Worm (Caenorhabditis elegans) whole organism, L2 larva: ENCODE measurements around the gene atf-8.

Source experiments
- C34F6.9 ChIP-seq: fragments of 150-350 bp; optimal IDR thresholded peaks from 2 replicates; lab custom pipeline; 2014; ENCODE audit warnings: missing biosample characterization, missing genetic modification characterization
- F13H6.1 ChIP-seq: sonication (generic microtip); optimal IDR thresholded peaks from 2 replicates; lab custom pipeline; 2016; ENCODE audit warnings: missing genetic modification characterization, missing compliant biosample characterization
- R02D3.7 ChIP-seq: fragments of 150-350 bp; optimal IDR thresholded peaks from 2 replicates; lab custom pipeline; 2014; ENCODE audit warnings: missing biosample characterization, missing genetic modification characterization
- Y55F3AM.14 ChIP-seq: fragments of 200-800 bp; sonication (Bioruptor generic); optimal IDR thresholded peaks from 2 replicates; lab custom pipeline; 2018; ENCODE audit warnings: mild to moderate bottlenecking, missing genetic modification characterization, missing compliant biosample characterization
- ZK546.5 ChIP-seq: sonication (generic microtip); optimal IDR thresholded peaks from 2 replicates; lab custom pipeline; 2017; ENCODE audit warnings: missing biosample characterization, missing genetic modification characterization
- alr-1 ChIP-seq: fragments of 150-350 bp; optimal IDR thresholded peaks from 2 replicates; lab custom pipeline; 2014; ENCODE audit warnings: missing biosample characterization, missing genetic modification characterization
- aly-2 ChIP-seq: fragments of 150-350 bp; optimal IDR thresholded peaks from 2 replicates; lab custom pipeline; 2014; ENCODE audit warnings: missing biosample characterization, missing genetic modification characterization
- ama-1 ChIP-seq: fragments of 150-350 bp; optimal IDR thresholded peaks from 2 replicates; lab custom pipeline; 2018; ENCODE audit warnings: inconsistent platforms
- blmp-1 ChIP-seq: sonication (generic microtip); optimal IDR thresholded peaks from 2 replicates; lab custom pipeline; 2017; ENCODE audit warnings: missing genetic modification characterization, mild to moderate bottlenecking, missing compliant biosample characterization, antibody characterized with exemption, moderate library complexity; ENCODE audit not compliant: insufficient read depth
- ceh-16 ChIP-seq: fragments of 150-350 bp; optimal IDR thresholded peaks from 2 replicates; lab custom pipeline; 2014; ENCODE audit warnings: missing biosample characterization, missing genetic modification characterization
- ceh-82 ChIP-seq: fragments of 150-350 bp; optimal IDR thresholded peaks from 2 replicates; lab custom pipeline; 2014; ENCODE audit warnings: missing biosample characterization, missing genetic modification characterization
- crh-2 ChIP-seq: sonication (generic microtip); optimal IDR thresholded peaks from 2 replicates; lab custom pipeline; 2017; ENCODE audit warnings: missing biosample characterization, missing genetic modification characterization
- dmd-4 ChIP-seq: sonication (generic microtip); optimal IDR thresholded peaks from 2 replicates; lab custom pipeline; 2017; ENCODE audit warnings: missing biosample characterization, missing genetic modification characterization
- egl-27 ChIP-seq: sonication (generic microtip); optimal IDR thresholded peaks from 3 replicates; lab custom pipeline; 2017; ENCODE audit warnings: missing biosample characterization, missing genetic modification reagents, missing genetic modification characterization
- elt-1 ChIP-seq: fragments of 150-350 bp; optimal IDR thresholded peaks from 2 replicates; lab custom pipeline; 2014; ENCODE audit warnings: missing biosample characterization, missing genetic modification characterization
- elt-3 ChIP-seq: sonication (generic microtip); optimal IDR thresholded peaks from 2 replicates; lab custom pipeline; 2017; ENCODE audit warnings: missing biosample characterization, missing genetic modification characterization
- fos-1 ChIP-seq: fragments of 150-350 bp; optimal IDR thresholded peaks from 2 replicates; lab custom pipeline; 2014; ENCODE audit warnings: missing biosample characterization, missing genetic modification characterization
- gmeb-1 ChIP-seq: fragments of 150-350 bp; optimal IDR thresholded peaks from 2 replicates; lab custom pipeline; 2014; ENCODE audit warnings: missing biosample characterization, missing genetic modification characterization
- lin-11 ChIP-seq: fragments of 150-350 bp; sonication (generic microtip); optimal IDR thresholded peaks from 2 replicates; lab custom pipeline; 2014; ENCODE audit warnings: missing biosample characterization, missing genetic modification characterization, inconsistent platforms, mixed read lengths
- lin-13 ChIP-seq: fragments of 150-350 bp; optimal IDR thresholded peaks from 2 replicates; lab custom pipeline; 2014; ENCODE audit warnings: missing biosample characterization, missing genetic modification reagents, missing genetic modification characterization
- lin-39 ChIP-seq: fragments of 150-350 bp; optimal IDR thresholded peaks from 2 replicates; lab custom pipeline; 2014; ENCODE audit warnings: missing biosample characterization, missing genetic modification reagents, missing genetic modification characterization
- lsy-2 ChIP-seq, 2 experiments: fragments of 150-350 bp in 1 of 2; sonication (generic microtip) in 1 of 2; optimal IDR thresholded peaks; 2 replicates each; lab custom pipeline; 2014 to 2017; ENCODE audit warnings: missing biosample characterization in 2 of 2, missing genetic modification characterization in 2 of 2
- mab-5 ChIP-seq: fragments of 150-350 bp; optimal IDR thresholded peaks from 2 replicates; lab custom pipeline; 2014; ENCODE audit warnings: missing biosample characterization, missing genetic modification characterization
- mbf-1 ChIP-seq: sonication (generic microtip); optimal IDR thresholded peaks from 2 replicates; lab custom pipeline; 2017; ENCODE audit warnings: missing biosample characterization, missing genetic modification characterization
- mdl-1 ChIP-seq, 2 experiments: fragments of 150-350 bp in 1 of 2; sonication (generic microtip) in 1 of 2; optimal IDR thresholded peaks; 2 replicates each; lab custom pipeline; 2017; ENCODE audit warnings: missing biosample characterization in 2 of 2, missing genetic modification characterization in 2 of 2
- nhr-10 ChIP-seq: sonication (generic microtip); optimal IDR thresholded peaks from 2 replicates; lab custom pipeline; 2017; ENCODE audit warnings: missing biosample characterization, missing genetic modification characterization
- nhr-11 ChIP-seq: fragments of 150-350 bp; optimal IDR thresholded peaks from 2 replicates; lab custom pipeline; 2014; ENCODE audit warnings: missing biosample characterization, missing genetic modification characterization
- nhr-12 ChIP-seq: fragments of 150-350 bp; optimal IDR thresholded peaks from 2 replicates; lab custom pipeline; 2014; ENCODE audit warnings: missing biosample characterization, missing genetic modification characterization
- nhr-129 ChIP-seq: fragments of 150-350 bp; optimal IDR thresholded peaks from 2 replicates; lab custom pipeline; 2014; ENCODE audit warnings: missing biosample characterization, missing genetic modification characterization
- nhr-21 ChIP-seq: fragments of 150-350 bp; optimal IDR thresholded peaks from 2 replicates; lab custom pipeline; 2014; ENCODE audit warnings: missing biosample characterization, missing genetic modification characterization
- nhr-23 ChIP-seq: fragments of 150-350 bp; optimal IDR thresholded peaks from 2 replicates; lab custom pipeline; 2014; ENCODE audit warnings: missing biosample characterization, missing genetic modification reagents, missing genetic modification characterization
- nhr-237 ChIP-seq: fragments of 150-350 bp; optimal IDR thresholded peaks from 2 replicates; lab custom pipeline; 2014; ENCODE audit warnings: missing biosample characterization, missing genetic modification characterization
- nhr-25 ChIP-seq: fragments of 150-350 bp; sonication (generic microtip); optimal IDR thresholded peaks from 3 replicates; lab custom pipeline; 2014; ENCODE audit warnings: missing biosample characterization, missing genetic modification characterization
- nhr-6 ChIP-seq: fragments of 150-350 bp; optimal IDR thresholded peaks from 2 replicates; lab custom pipeline; 2014; ENCODE audit warnings: missing biosample characterization, missing genetic modification characterization
- nhr-77 ChIP-seq: fragments of 150-350 bp; optimal IDR thresholded peaks from 2 replicates; lab custom pipeline; 2014; ENCODE audit warnings: missing biosample characterization, missing genetic modification characterization
- peb-1 ChIP-seq: fragments of 150-350 bp; optimal IDR thresholded peaks from 2 replicates; lab custom pipeline; 2014; ENCODE audit warnings: missing biosample characterization, missing genetic modification characterization
- sem-4 ChIP-seq: fragments of 150-350 bp; optimal IDR thresholded peaks from 2 replicates; lab custom pipeline; 2014; ENCODE audit warnings: missing biosample characterization, missing genetic modification reagents, missing genetic modification characterization
- skn-1 ChIP-seq: sonication (generic microtip); optimal IDR thresholded peaks from 2 replicates; lab custom pipeline; 2017; ENCODE audit warnings: missing biosample characterization, missing genetic modification characterization
- sma-3 ChIP-seq: sonication (generic microtip); optimal IDR thresholded peaks from 2 replicates; lab custom pipeline; 2016; ENCODE audit warnings: missing genetic modification reagents, missing genetic modification characterization, missing compliant biosample characterization
- sma-9 ChIP-seq, 2 experiments: fragments of 150-350 bp in 1 of 2; sonication (generic microtip) in 1 of 2; optimal IDR thresholded peaks; 2 replicates each; lab custom pipeline; 2014 to 2016; ENCODE audit warnings: missing genetic modification characterization in 2 of 2, mild to moderate bottlenecking in 1 of 2, missing biosample characterization in 1 of 2, missing compliant biosample characterization in 1 of 2, missing genetic modification reagents in 1 of 2, moderate library complexity in 1 of 2
- snpc-4 ChIP-seq: fragments of 150-350 bp; optimal IDR thresholded peaks from 2 replicates; lab custom pipeline; 2014; ENCODE audit warnings: missing biosample characterization, missing genetic modification characterization
- unc-55 ChIP-seq: fragments of 150-350 bp; sonication (generic microtip); optimal IDR thresholded peaks from 3 replicates; lab custom pipeline; 2014; ENCODE audit warnings: missing biosample characterization, missing genetic modification reagents, missing genetic modification characterization
- zag-1 ChIP-seq: fragments of 150-350 bp; optimal IDR thresholded peaks from 2 replicates; lab custom pipeline; 2014; ENCODE audit warnings: missing biosample characterization, missing genetic modification characterization
- ztf-1 ChIP-seq: fragments of 200-800 bp; sonication (Bioruptor generic); conservative IDR thresholded peaks from 2 replicates; pipeline ENCODE4 v1.3.6; 2022; ENCODE audit warnings: missing genetic modification characterization, missing compliant biosample characterization
- ztf-11 ChIP-seq: sonication (generic microtip); optimal IDR thresholded peaks from 2 replicates; lab custom pipeline; 2017; ENCODE audit warnings: missing biosample characterization, missing genetic modification characterization
- ztf-4 ChIP-seq: fragments of 150-350 bp; optimal IDR thresholded peaks from 2 replicates; lab custom pipeline; 2014; ENCODE audit warnings: missing biosample characterization, missing genetic modification characterization

atf-8 gene

DNA sequence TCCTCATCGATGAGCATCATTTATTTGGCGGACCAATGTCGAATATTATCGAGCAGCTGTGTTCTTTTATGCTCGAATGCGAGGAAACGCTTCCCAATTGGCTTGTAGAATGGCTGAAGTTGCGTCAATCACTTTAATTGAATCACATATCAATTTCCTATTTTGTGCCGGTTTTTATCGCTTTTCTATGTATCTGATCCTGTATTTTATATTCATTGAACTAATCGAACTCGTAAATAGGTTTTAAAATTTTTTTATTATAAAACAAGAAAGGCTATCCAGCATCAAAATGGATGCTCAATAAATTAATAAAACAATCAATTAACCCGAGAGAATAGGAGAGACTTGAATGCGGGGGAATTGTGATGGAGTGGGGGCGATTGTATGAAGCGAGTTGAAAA is 6.7 kb upstream of the atf-8 start:
- TF ChIP-seq ztf-4 (tag; lab: Kevin White, UChicago) (no peak), lsy-2 (tag; optimal IDR thresholded peaks at IDR 0.05; lab: Kevin White, UChicago) (peak in 1 of 2 experiments; percentile 39), nhr-129 (tag; lab: Kevin White, UChicago) (no peak), unc-55 (no peak), nhr-77 (tag; lab: Kevin White, UChicago) (no peak), gmeb-1 (peak; percentile 28), nhr-12 (no peak), nhr-237 (tag; lab: Kevin White, UChicago) (no peak), ztf-11 (tag; lab: Kevin White, UChicago) (no peak), dmd-4 (tag; lab: Kevin White, UChicago) (no peak), lin-11 (tag; lab: Kevin White, UChicago) (no peak), nhr-10 (no peak), sma-9 (GFP tag; optimal IDR thresholded peaks at IDR 0.05; lab: Kevin White, UChicago) (peak; percentile 22), sma-9 (tag; optimal IDR thresholded peaks at IDR 0.05; lab: Kevin White, UChicago) (no peak), ceh-82 (tag; lab: Kevin White, UChicago) (no peak), mbf-1 (tag; lab: Kevin White, UChicago) (no peak), crh-2 (tag; lab: Kevin White, UChicago) (peak; percentile 51), nhr-21 (no peak), ZK546.5 (no peak), blmp-1 (tag; lab: Kevin White, UChicago) (no peak), R02D3.7 (tag; lab: Kevin White, UChicago) (no peak), nhr-11 (tag; lab: Kevin White, UChicago) (peak; percentile 4), Y55F3AM.14 (GFP tag; lab: Kevin White, UChicago) (no peak), nhr-6 (no peak), ama-1 (lab: Kevin White, UChicago) (peak; percentile 58), peb-1 (tag; lab: Kevin White, UChicago) (no peak), lin-13 (no peak)

DNA sequence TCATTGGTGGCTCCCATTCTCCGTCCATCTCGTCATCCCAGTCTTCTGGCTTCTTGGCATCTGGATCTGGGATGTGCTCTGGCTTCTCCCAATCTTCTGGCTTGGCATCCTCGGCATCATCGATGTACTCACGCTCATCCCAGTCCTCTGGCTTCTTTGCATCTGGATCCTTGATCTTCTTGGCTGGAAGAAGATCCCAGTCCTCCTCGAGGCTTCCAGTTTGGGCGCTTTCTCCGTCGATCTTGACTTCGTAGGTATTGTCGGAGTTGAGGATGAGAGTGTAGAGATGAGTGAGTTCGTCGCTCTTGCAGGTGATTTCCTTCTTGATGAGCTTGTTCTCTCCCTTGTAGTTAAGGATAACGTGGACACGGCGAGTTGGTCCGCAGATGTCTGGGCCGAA is 5.8 kb upstream of the atf-8 start:
- TF ChIP-seq dmd-4 (tag; lab: Kevin White, UChicago) = no peak
- TF ChIP-seq lsy-2 (tag; optimal IDR thresholded peaks at IDR 0.05; lab: Kevin White, UChicago) = no peak
- no peak for TF ChIP-seq sma-9 (GFP tag; optimal IDR thresholded peaks at IDR 0.05; lab: Kevin White, UChicago)
- TF ChIP-seq sma-9 (tag; optimal IDR thresholded peaks at IDR 0.05; lab: Kevin White, UChicago) = no peak
- TF ChIP-seq ztf-1 (GFP tag; lab: Robert Waterston, UW) = no peak
- TF ChIP-seq ceh-16 (tag; lab: Kevin White, UChicago) = no peak

DNA sequence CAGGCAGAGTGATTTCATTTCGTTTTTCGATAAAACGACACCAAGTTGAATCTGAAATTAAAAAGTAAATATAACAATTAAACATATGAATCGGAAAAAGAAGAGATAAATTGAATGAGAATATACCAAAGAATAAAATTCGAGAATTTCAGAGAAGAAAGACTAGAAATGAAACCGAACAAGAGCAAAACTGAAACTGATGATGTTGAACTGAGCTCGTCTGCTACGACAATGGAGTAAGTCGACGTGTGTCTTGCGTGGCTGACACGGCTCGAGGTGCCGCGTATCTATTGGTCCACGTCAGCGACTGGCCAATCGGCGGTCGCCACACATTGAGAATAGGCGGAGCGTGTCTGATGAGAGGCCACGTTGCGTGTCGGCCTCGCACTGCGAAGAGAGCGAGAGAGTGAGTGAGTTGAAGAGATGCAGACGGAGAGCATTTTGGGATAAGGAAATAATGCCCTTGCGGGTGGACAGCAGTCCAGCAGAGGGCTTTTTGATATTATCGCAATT is 4.9 kb upstream of the atf-8 start, which contains the start of gene crt-1:
Gene crt-1 (minus strand): TSS at position 51 of the 513 bp plus-strand sequence.
- TF ChIP-seq nhr-6 = peak; percentile 37
- peak; percentile 88 for TF ChIP-seq nhr-21
- TF ChIP-seq lin-11 (tag; lab: Kevin White, UChicago) = peak; percentile 90
- TF ChIP-seq mbf-1 (tag; lab: Kevin White, UChicago) = no peak
- TF ChIP-seq mab-5 (tag; lab: Kevin White, UChicago) = peak; percentile 90
- peak; percentile 60 for TF ChIP-seq zag-1 (tag; lab: Kevin White, UChicago)
- TF ChIP-seq ztf-1 (GFP tag; lab: Robert Waterston, UW) = no peak
- TF ChIP-seq skn-1 (tag; lab: Kevin White, UChicago) = peak; percentile 61
- no peak for TF ChIP-seq nhr-23
- TF ChIP-seq ceh-82 (tag; lab: Kevin White, UChicago) = peak; percentile 40
- TF ChIP-seq nhr-129 (tag; lab: Kevin White, UChicago) = peak; percentile 93
- peak; percentile 57 for TF ChIP-seq snpc-4 (tag; lab: Kevin White, UChicago)
- peak; percentile 79 for TF ChIP-seq unc-55
- peak; percentile 46 for TF ChIP-seq nhr-10
- TF ChIP-seq elt-1 (tag; lab: Kevin White, UChicago) = no peak
- TF ChIP-seq sma-3 (GFP tag; lab: Kevin White, UChicago) = peak; percentile 92
- peak; percentile 87 for TF ChIP-seq gmeb-1
- peak; percentile 73 for TF ChIP-seq egl-27
- peak; percentile 67 for TF ChIP-seq ceh-16 (tag; lab: Kevin White, UChicago)
- no peak for TF ChIP-seq lin-39 (tag; lab: Kevin White, UChicago)
- TF ChIP-seq nhr-12 = no peak
- peak; percentile 95 for TF ChIP-seq lin-13
- peak; percentile 89 for TF ChIP-seq sem-4 (tag; lab: Kevin White, UChicago)
- TF ChIP-seq elt-3 = no peak
- TF ChIP-seq sma-9 (GFP tag; optimal IDR thresholded peaks at IDR 0.05; lab: Kevin White, UChicago) = peak; percentile 77
- no peak for TF ChIP-seq sma-9 (tag; optimal IDR thresholded peaks at IDR 0.05; lab: Kevin White, UChicago)
- TF ChIP-seq crh-2 (tag; lab: Kevin White, UChicago) = peak; percentile 100
- TF ChIP-seq alr-1 (tag; lab: Kevin White, UChicago) = no peak
- peak; percentile 76 for TF ChIP-seq fos-1 (tag; lab: Kevin White, UChicago)
- TF ChIP-seq mdl-1 (tag; optimal IDR thresholded peaks at IDR 0.05; lab: Kevin White, UChicago) = peak in 1 of 2 experiments; percentile 85
- TF ChIP-seq R02D3.7 (tag; lab: Kevin White, UChicago) = peak; percentile 56
- no peak for TF ChIP-seq aly-2
- TF ChIP-seq ztf-4 (tag; lab: Kevin White, UChicago) = peak; percentile 70
- TF ChIP-seq ZK546.5 = no peak
- TF ChIP-seq C34F6.9 (tag; lab: Kevin White, UChicago) = peak; percentile 95
- TF ChIP-seq Y55F3AM.14 (GFP tag; lab: Kevin White, UChicago) = peak; percentile 78
- TF ChIP-seq blmp-1 (tag; lab: Kevin White, UChicago) = no peak
- TF ChIP-seq nhr-77 (tag; lab: Kevin White, UChicago) = peak; percentile 58
- peak; percentile 76 for TF ChIP-seq nhr-25 (tag; lab: Kevin White, UChicago)
- peak; percentile 90 for TF ChIP-seq F13H6.1
